Fruit fly (Drosophila melanogaster): Measurements from ENCODE around the gene Dscam4.

The Dscam4 gene

dm6 chr3L:8197779-8198279 is 40.6 kb upstream of the Dscam4 start, which contains the start of the genes UbcE2M and Dhps (continued):
- TF ChIP-seq HLH3B (GFP tag; IDR thresholded peaks at IDR 0.05) (peak; percentile 56; the same call in 1 of the 2 replicates), Asciz (GFP tag; optimal IDR thresholded peaks at IDR 0.05) (no peak), nom (GFP tag; optimal IDR thresholded peaks at IDR 0.05) (peak; percentile 27), CG7839 (tag; optimal IDR thresholded peaks at IDR 0.05) (no peak), CG31224 (GFP tag; IDR thresholded peaks at IDR 0.05) (peak; percentile 56; the same call in 1 of the 2 replicates), chn (GFP tag; optimal IDR thresholded peaks at IDR 0.05) (peak; percentile 41), CG12236 (GFP tag; optimal IDR thresholded peaks at IDR 0.05) (no peak), CG15601 (tag; optimal IDR thresholded peaks at IDR 0.05) (no peak), CG11085 (GFP tag; IDR thresholded peaks at IDR 0.05) (peak; percentile 60; the same call in 1 of the 2 replicates), CG1602 (GFP tag; optimal IDR thresholded peaks at IDR 0.05) (peak; percentile 63), dimm (GFP tag; IDR thresholded peaks at IDR 0.05) (no peak), MTF-1 (GFP tag; optimal IDR thresholded peaks at IDR 0.05; ENCODE audit: borderline replicate concordance) (no peak), sr (GFP tag; IDR thresholded peaks at IDR 0.05) (no peak), exex (tag; optimal IDR thresholded peaks at IDR 0.05) (no peak), CG10654 (GFP tag; optimal IDR thresholded peaks at IDR 0.05) (peak; percentile 57), dmrt99B (tag; optimal IDR thresholded peaks at IDR 0.05) (no peak), CG2889 (GFP tag; IDR thresholded peaks at IDR 0.05) (no peak), ERR (GFP tag; optimal IDR thresholded peaks at IDR 0.05) (no peak), CG3065 (GFP tag; optimal IDR thresholded peaks at IDR 0.05) (peak; percentile 10), hbn (GFP tag; IDR thresholded peaks at IDR 0.05; ENCODE audit: partially characterized antibody) (peak; percentile 64), H15 (GFP tag; IDR thresholded peaks at IDR 0.05) (peak; percentile 59; the same call in 1 of the 3 replicates), Ssrp (tag; optimal IDR thresholded peaks at IDR 0.05) (peak; percentile 80), Rfx (GFP tag; IDR thresholded peaks at IDR 0.05) (peak; percentile 87), CG9932 (GFP tag; IDR thresholded peaks at IDR 0.05) (peak; percentile 90), PHDP (tag; optimal IDR thresholded peaks at IDR 0.05) (peak; percentile 70), CG33213 (GFP tag; optimal IDR thresholded peaks at IDR 0.05) (no peak), ac (GFP tag; optimal IDR thresholded peaks at IDR 0.05) (no peak), lov (optimal IDR thresholded peaks at IDR 0.05) (no peak), lov (GFP tag; IDR thresholded peaks at IDR 0.05) (no peak), tup (GFP tag; optimal IDR thresholded peaks at IDR 0.05) (peak; percentile 2), hkb (optimal IDR thresholded peaks at IDR 0.05) (no peak), hkb (GFP tag; IDR thresholded peaks at IDR 0.05) (peak; percentile 50), CG31365 (tag; optimal IDR thresholded peaks at IDR 0.05) (no peak), CG13424 (tag; optimal IDR thresholded peaks at IDR 0.05) (peak; percentile 84), Deaf1 (tag; optimal IDR thresholded peaks at IDR 0.05) (no peak), Poxn (GFP tag; IDR thresholded peaks at IDR 0.05) (peak; percentile 42; the same call in 1 of the 2 replicates), grn (GFP tag; optimal IDR thresholded peaks at IDR 0.05) (no peak), CG10274 (GFP tag; optimal IDR thresholded peaks at IDR 0.05) (peak; percentile 8), Mrtf (GFP tag; IDR thresholded peaks at IDR 0.05) (peak; percentile 59; the same call in 2 of the 3 replicates), CG1647 (GFP tag; optimal IDR thresholded peaks at IDR 0.05) (peak; percentile 9), CG18476 (GFP tag; optimal IDR thresholded peaks at IDR 0.05) (peak; percentile 14), Optix (GFP tag; IDR thresholded peaks at IDR 0.05) (peak; percentile 55; the same call in 1 of the 3 replicates), Camta (GFP tag; optimal IDR thresholded peaks at IDR 0.05) (no peak), Hr78 (GFP tag; optimal IDR thresholded peaks at IDR 0.05) (no peak), sqz (GFP tag; optimal IDR thresholded peaks at IDR 0.05) (no peak), eyg (GFP tag; optimal IDR thresholded peaks at IDR 0.05) (peak; percentile 36), zf30C (GFP tag; optimal IDR thresholded peaks at IDR 0.05) (no peak), Hand (GFP tag; optimal IDR thresholded peaks at IDR 0.05) (peak; percentile 19), ab (GFP tag; optimal IDR thresholded peaks at IDR 0.05) (no peak), scrt (GFP tag; optimal IDR thresholded peaks at IDR 0.05) (peak; percentile 79), CG8089 (GFP tag; optimal IDR thresholded peaks at IDR 0.05) (no peak)
